Worm (Caenorhabditis elegans) whole organism, L4 larva: Measurements from ENCODE around the gene plpp-1.3.

ENCODE experiments used
- F10B5.3 ChIP-seq: sonication (generic microtip); optimal IDR thresholded peaks from 2 replicates; lab custom pipeline; 2016; ENCODE audit warnings: mild to moderate bottlenecking, missing genetic modification characterization, missing compliant biosample characterization
- F26F4.8 ChIP-seq: fragments of 200-800 bp; sonication (Bioruptor generic); conservative IDR thresholded peaks from 2 replicates; pipeline ENCODE4 v1.3.6; 2022; ENCODE audit warnings: missing genetic modification characterization, missing compliant biosample characterization
- Y105C5A.15 ChIP-seq: fragments of 200-800 bp; sonication (Bioruptor generic); IDR thresholded peaks from 2 replicates; pipeline ENCODE4 v1.3.6; 2022; ENCODE audit warnings: missing genetic modification characterization, missing compliant biosample characterization
- Y75B8A.6 ChIP-seq: fragments of 200-800 bp; sonication (Bioruptor generic); IDR thresholded peaks from 2 replicates; pipeline ENCODE4 v1.3.6; 2022; ENCODE audit warnings: missing genetic modification reagents, missing genetic modification characterization, missing compliant biosample characterization
- aha-1 ChIP-seq: fragments of 150-350 bp; peaks from one replicate; lab custom pipeline; 2014; ENCODE audit warnings: missing biosample characterization, missing genetic modification characterization
- ceh-82 ChIP-seq: sonication (generic microtip); optimal IDR thresholded peaks from 2 replicates; lab custom pipeline; 2017; ENCODE audit warnings: missing biosample characterization, missing genetic modification characterization
- ctbp-1 ChIP-seq: fragments of 200-800 bp; sonication (Bioruptor generic); IDR thresholded peaks from 2 replicates; pipeline ENCODE4 v1.3.6; 2022; ENCODE audit warnings: missing genetic modification reagents, missing genetic modification characterization, missing compliant biosample characterization
- daf-16 ChIP-seq, 3 experiments: sonication (generic microtip); optimal IDR thresholded peaks; 2 replicates each; lab custom pipeline; 2016 to 2017; ENCODE audit warnings: missing genetic modification characterization in 3 of 3, missing genetic modification reagents in 3 of 3, mild to moderate bottlenecking in 2 of 3, missing compliant biosample characterization in 2 of 3, missing biosample characterization in 1 of 3, moderate library complexity in 1 of 3
- dmd-6 ChIP-seq: fragments of 200-800 bp; sonication (Bioruptor generic); IDR thresholded peaks from 2 replicates; pipeline ENCODE4 v1.3.6; 2022; ENCODE audit warnings: missing genetic modification reagents, missing genetic modification characterization, missing compliant biosample characterization
- duxl-1 ChIP-seq: sonication (generic microtip); optimal IDR thresholded peaks from 2 replicates; lab custom pipeline; 2016; ENCODE audit warnings: mild to moderate bottlenecking, missing genetic modification characterization, moderate library complexity, missing compliant biosample characterization; ENCODE audit not compliant: poor library complexity
- hlh-30 ChIP-seq: sonication (generic microtip); optimal IDR thresholded peaks from 2 replicates; lab custom pipeline; 2017; ENCODE audit warnings: antibody characterized with exemption, mild to moderate bottlenecking, missing genetic modification characterization, missing compliant biosample characterization; ENCODE audit not compliant: insufficient read depth
- lin-38 ChIP-seq: fragments of 200-800 bp; sonication (Bioruptor generic); IDR thresholded peaks from 2 replicates; pipeline ENCODE4 v1.3.6; 2022; ENCODE audit warnings: missing genetic modification reagents, missing genetic modification characterization, missing compliant biosample characterization
- pha-4 ChIP-seq, 2 experiments: fragments of 150-350 bp in 1 of 2; fragments of 200-800 bp in 1 of 2; sonication (Bioruptor generic) in 1 of 2; IDR thresholded peaks in 1 of 2; optimal IDR thresholded peaks in 1 of 2; 2 replicates each; pipeline versions ENCODE4 v1.3.6 to Lab custom; 2014 to 2022; ENCODE audit warnings: missing genetic modification characterization in 2 of 2, missing genetic modification reagents in 2 of 2, missing biosample characterization in 1 of 2, missing compliant biosample characterization in 1 of 2
- rbr-2 ChIP-seq: sonication (generic microtip); optimal IDR thresholded peaks from 2 replicates; lab custom pipeline; 2016; ENCODE audit warnings: missing genotype, missing genetic modification characterization, missing compliant biosample characterization
- snpc-4 ChIP-seq: fragments of 150-350 bp; optimal IDR thresholded peaks from 2 replicates; lab custom pipeline; 2014; ENCODE audit warnings: missing biosample characterization, missing genetic modification characterization
- unc-130 ChIP-seq: sonication (generic microtip); optimal IDR thresholded peaks from 2 replicates; lab custom pipeline; 2016; ENCODE audit warnings: missing genetic modification reagents, missing genetic modification characterization, missing compliant biosample characterization

Gene plpp-1.3

ce11 chrX:10731837-10732236 is 36.7 kb downstream of the plpp-1.3 start (continued):
- peak; percentile 78; the same call in 1 of the 2 replicates for TF ChIP-seq pha-4 (GFP tag; IDR thresholded peaks at IDR 0.05; lab: Robert Waterston, UW)
- no peak for TF ChIP-seq pha-4 (tag; optimal IDR thresholded peaks at IDR 0.05; lab: Kevin White, UChicago)
- 0 out of 2 replicates have a peak, but pooled peaks have one; percentile 34 for TF ChIP-seq ctbp-1 (GFP tag; lab: Robert Waterston, UW)
- TF ChIP-seq F26F4.8 (GFP tag; lab: Robert Waterston, UW) = peak; percentile 70; the same call in 1 of the 2 replicates
- peak; percentile 47; the same call in 1 of the 2 replicates for TF ChIP-seq dmd-6
- TF ChIP-seq rbr-2 = peak; percentile 30
- 0 out of 2 replicates have a peak, but pooled peaks have one; percentile 69 for TF ChIP-seq Y105C5A.15 (GFP tag; lab: Robert Waterston, UW)
- TF ChIP-seq Y75B8A.6 (GFP tag; lab: Robert Waterston, UW) = 0 out of 2 replicates have a peak, but pooled peaks have one; percentile 68
- TF ChIP-seq ceh-82 (tag; lab: Kevin White, UChicago) = no peak
- TF ChIP-seq daf-16 (GFP tag; optimal IDR thresholded peaks at IDR 0.05; lab: Kevin White, UChicago) = peak; percentile 30 to 76
- no peak for TF ChIP-seq daf-16 (tag; optimal IDR thresholded peaks at IDR 0.05; lab: Kevin White, UChicago)

- peak; percentile 32 for TF ChIP-seq aha-1
- TF ChIP-seq unc-130 (GFP tag; lab: Kevin White, UChicago) = no peak
Measured at ce11 chrX:10734026-10734425, 38.9 kb downstream of the plpp-1.3 start, which contains the start of gene egl-36. egl-36 (plus strand) TSS chrX:10734326.

ce11 chrX:10746388-10746787 is 51.3 kb downstream of the plpp-1.3 start, which contains the start of gene R07A4.2:
R07A4.2 (minus strand) TSS chrX:10746488.
- TF ChIP-seq F10B5.3 (tag; lab: Kevin White, UChicago) (no peak), duxl-1 (no peak), snpc-4 (tag; lab: Kevin White, UChicago) (no peak), lin-38 (GFP tag; lab: Robert Waterston, UW) (no peak), pha-4 (GFP tag; IDR thresholded peaks at IDR 0.05; lab: Robert Waterston, UW) (no peak), pha-4 (tag; optimal IDR thresholded peaks at IDR 0.05; lab: Kevin White, UChicago) (no peak), hlh-30 (tag; lab: Kevin White, UChicago) (no peak)
